Worm (Caenorhabditis elegans): ENCODE results near the gene akap-1.
A peak's percentile ranks its signal among the peaks of the same experiment; 100 is the strongest.

The akap-1 gene

ce11 chrIII:6402346-6402745 lies 49.2 kb downstream of the akap-1 start:
- TF ChIP-seq pag-3 (tag; optimal IDR thresholded peaks at IDR 0.05; ENCODE audit: borderline replicate concordance, insufficient read depth), result no peak
- no peak for TF ChIP-seq C04F5.9 (tag; optimal IDR thresholded peaks at IDR 0.05)
- no peak for TF ChIP-seq fos-1 (tag; optimal IDR thresholded peaks at IDR 0.05)
- TF ChIP-seq snu-23 (GFP tag; optimal IDR thresholded peaks at IDR 0.05), result peak; percentile 67
- TF ChIP-seq lin-35 (GFP tag; optimal IDR thresholded peaks at IDR 0.05), result peak in 1 of 2 experiments; percentile 14
- peak; percentile 32 for TF ChIP-seq nhr-47 (tag; optimal IDR thresholded peaks at IDR 0.05)
- no peak for TF ChIP-seq pax-3 (tag; optimal IDR thresholded peaks at IDR 0.05)
- no peak for TF ChIP-seq alr-1 (tag; optimal IDR thresholded peaks at IDR 0.05; ENCODE audit: borderline replicate concordance)
- no peak for TF ChIP-seq jun-1 (tag; optimal IDR thresholded peaks at IDR 0.05)
- TF ChIP-seq tbx-2 (tag; optimal IDR thresholded peaks at IDR 0.05), result peak; percentile 54
- TF ChIP-seq efl-1 (optimal IDR thresholded peaks at IDR 0.05), result peak in 1 of 2 experiments; percentile 11
- peak in 1 of 2 experiments; percentile 49 for TF ChIP-seq efl-1 (GFP tag; optimal IDR thresholded peaks at IDR 0.05 in 1 of 2)
- TF ChIP-seq pqm-1 (tag; optimal IDR thresholded peaks at IDR 0.05), result no peak
- TF ChIP-seq lin-14 (GFP tag; optimal IDR thresholded peaks at IDR 0.05), result peak; percentile 56
- peak; percentile 57 for TF ChIP-seq lin-39 (tag; optimal IDR thresholded peaks at IDR 0.05)
- no peak for TF ChIP-seq egl-27 (tag; optimal IDR thresholded peaks at IDR 0.05)
- TF ChIP-seq zip-4 (GFP tag; optimal IDR thresholded peaks at IDR 0.05), result no peak
- TF ChIP-seq Y116A8C.19 (tag; optimal IDR thresholded peaks at IDR 0.05; ENCODE audit: borderline replicate concordance), result no peak
- TF ChIP-seq rnt-1 (tag; optimal IDR thresholded peaks at IDR 0.05), result peak; percentile 86
- no peak for TF ChIP-seq C16A3.4 (tag; optimal IDR thresholded peaks at IDR 0.05)
- no peak for TF ChIP-seq blmp-1 (tag; optimal IDR thresholded peaks at IDR 0.05)
- TF ChIP-seq aha-1 (tag; optimal IDR thresholded peaks at IDR 0.05), result no peak
- TF ChIP-seq nhr-28 (tag; optimal IDR thresholded peaks at IDR 0.05), result no peak
- no peak for TF ChIP-seq fkh-4 (tag; optimal IDR thresholded peaks at IDR 0.05; ENCODE audit: borderline replicate concordance)
- TF ChIP-seq sup-37 (GFP tag; optimal IDR thresholded peaks at IDR 0.05), result peak; percentile 23
- TF ChIP-seq dsc-1 (tag; optimal IDR thresholded peaks at IDR 0.05), result no peak
- peak; percentile 40 for TF ChIP-seq lir-3 (tag; optimal IDR thresholded peaks at IDR 0.05; ENCODE audit: poor library complexity)
- peak; percentile 22 to 51 for TF ChIP-seq lsy-2 (tag; optimal IDR thresholded peaks at IDR 0.05)
- TF ChIP-seq mab-9 (GFP tag; IDR thresholded peaks at IDR 0.05), result no peak
- no peak for TF ChIP-seq hlh-4 (tag; optimal IDR thresholded peaks at IDR 0.05)
- no peak for TF ChIP-seq unc-30 (tag; optimal IDR thresholded peaks at IDR 0.05)
- no peak for TF ChIP-seq nhr-12 (tag; optimal IDR thresholded peaks at IDR 0.05)
- peak; percentile 73 for TF ChIP-seq nhr-19 (GFP tag; conservative IDR thresholded peaks at IDR 0.05)
- TF ChIP-seq unc-130 (tag; optimal IDR thresholded peaks at IDR 0.05), result no peak
- TF ChIP-seq nhr-84 (tag; optimal IDR thresholded peaks at IDR 0.05), result no peak
- peak; percentile 78 for TF ChIP-seq xbp-1 (tag; optimal IDR thresholded peaks at IDR 0.05)
- TF ChIP-seq ces-1 (GFP tag; optimal IDR thresholded peaks at IDR 0.05), result no peak
- peak; percentile 18 for TF ChIP-seq nhr-20 (tag; optimal IDR thresholded peaks at IDR 0.05)
- TF ChIP-seq ceh-88 (GFP tag; IDR thresholded peaks at IDR 0.05), result peak; percentile 13; the same call in 1 of the 2 replicates
- TF ChIP-seq grh-1 (GFP tag; IDR thresholded peaks at IDR 0.05), result no peak
- TF ChIP-seq nhr-90 (tag; optimal IDR thresholded peaks at IDR 0.05; ENCODE audit: poor library complexity), result no peak
- peak; percentile 58 for TF ChIP-seq nhr-11 (tag; optimal IDR thresholded peaks at IDR 0.05)
- peak; percentile 43 for TF ChIP-seq swsn-7 (tag; optimal IDR thresholded peaks at IDR 0.05)
- TF ChIP-seq ama-1 (optimal IDR thresholded peaks at IDR 0.05), result no peak
- TF ChIP-seq nhr-71 (tag; optimal IDR thresholded peaks at IDR 0.05), result peak; percentile 91
- no peak for TF ChIP-seq nhr-77 (tag; optimal IDR thresholded peaks at IDR 0.05)
- peak; percentile 60 for TF ChIP-seq lin-13 (GFP tag; optimal IDR thresholded peaks at IDR 0.05)
- TF ChIP-seq mep-1 (tag; optimal IDR thresholded peaks at IDR 0.05), result no peak
- TF ChIP-seq ceh-82 (tag; optimal IDR thresholded peaks at IDR 0.05), result no peak
- no peak for TF ChIP-seq snpc-4 (tag; optimal IDR thresholded peaks at IDR 0.05)
- TF ChIP-seq skn-1 (tag; optimal IDR thresholded peaks at IDR 0.05), result no peak
- no peak for TF ChIP-seq fkh-8 (tag; optimal IDR thresholded peaks at IDR 0.05)
- TF ChIP-seq C34B4.2 (tag; optimal IDR thresholded peaks at IDR 0.05), result no peak
- no peak for TF ChIP-seq elt-2 (tag; optimal IDR thresholded peaks at IDR 0.05)
